Fruit fly (Drosophila melanogaster): ENCODE results near the gene amx.

amx gene

DNA sequence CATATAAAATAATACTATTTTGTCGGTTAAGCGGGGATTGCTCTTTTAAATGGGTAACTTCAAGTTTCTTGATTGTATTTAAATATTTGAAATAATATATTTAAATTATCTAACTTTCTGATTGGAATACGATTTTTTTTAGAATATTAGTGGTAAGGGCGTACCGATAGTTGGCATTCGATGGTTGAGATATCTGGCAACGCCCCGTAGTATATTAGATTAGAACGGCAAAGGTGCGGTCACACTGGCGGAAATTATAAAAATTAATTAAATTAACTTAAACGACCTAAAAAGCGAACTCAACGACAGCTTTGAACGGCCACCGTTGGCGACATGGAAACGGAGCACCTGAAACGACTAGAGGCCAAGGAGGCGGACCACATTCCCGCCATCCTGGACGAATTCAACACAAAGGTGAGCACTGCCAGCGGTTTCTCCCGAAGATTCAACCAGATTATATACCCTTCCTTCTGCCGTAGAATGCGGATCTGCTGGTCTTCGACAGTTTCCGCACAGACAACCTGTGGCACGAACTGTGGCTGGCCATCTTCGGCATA lies 8.9 kb upstream of the amx start, which contains the start of gene ric8a (continued):
- TF ChIP-seq CG31388 (GFP tag; optimal IDR thresholded peaks at IDR 0.05) (no peak), MBD-R2 (GFP tag; IDR thresholded peaks at IDR 0.05) (peak; percentile 79), croc (GFP tag; conservative IDR thresholded peaks at IDR 0.05) (no peak), CG11560 (tag; IDR thresholded peaks at IDR 0.05) (no peak), Bgb (GFP tag; IDR thresholded peaks at IDR 0.05; ENCODE audit: partially characterized antibody) (peak; percentile 81), knrl (GFP tag; IDR thresholded peaks at IDR 0.05; ENCODE audit: partially characterized antibody) (peak; percentile 85), gcm (GFP tag; optimal IDR thresholded peaks at IDR 0.05) (no peak), CG11247 (GFP tag; IDR thresholded peaks at IDR 0.05) (no peak), CG2199 (GFP tag; IDR thresholded peaks at IDR 0.05) (no peak), tgo (GFP tag; IDR thresholded peaks at IDR 0.05) (no peak), ac (GFP tag; optimal IDR thresholded peaks at IDR 0.05) (no peak), Hr39 (optimal IDR thresholded peaks at IDR 0.05) (no peak), Hsf (GFP tag; optimal IDR thresholded peaks at IDR 0.05) (no peak), cwo (GFP tag; optimal IDR thresholded peaks at IDR 0.05) (no peak), tx (GFP tag; optimal IDR thresholded peaks at IDR 0.05) (no peak), Doc2 (GFP tag; IDR thresholded peaks at IDR 0.05) (no peak), CG7786 (GFP tag; optimal IDR thresholded peaks at IDR 0.05) (no peak), klu (GFP tag; IDR thresholded peaks at IDR 0.05) (no peak), cato (GFP tag; optimal IDR thresholded peaks at IDR 0.05; ENCODE audit: borderline replicate concordance) (no peak), CG7372 (GFP tag; IDR thresholded peaks at IDR 0.05) (no peak), nerfin-1 (tag; optimal IDR thresholded peaks at IDR 0.05) (no peak), pan (optimal IDR thresholded peaks at IDR 0.05) (no peak), pan (GFP tag; optimal IDR thresholded peaks at IDR 0.05 in 1 of 2, IDR thresholded peaks at IDR 0.05 in 1 of 2) (no peak), Poxn (GFP tag; IDR thresholded peaks at IDR 0.05) (no peak), CG7963 (GFP tag; IDR thresholded peaks at IDR 0.05; ENCODE audit: partially characterized antibody) (peak; percentile 51; the same call in 1 of the 3 replicates), inv (GFP tag; IDR thresholded peaks at IDR 0.05; ENCODE audit: partially characterized antibody) (peak; percentile 76), kni (GFP tag; optimal IDR thresholded peaks at IDR 0.05) (no peak), fd96Cb (tag; optimal IDR thresholded peaks at IDR 0.05) (no peak), CG42726 (GFP tag; IDR thresholded peaks at IDR 0.05; ENCODE audit: partially characterized antibody) (peak; percentile 86), CrebB (tag; optimal IDR thresholded peaks at IDR 0.05) (no peak), az2 (GFP tag; optimal IDR thresholded peaks at IDR 0.05) (no peak), HHEX (GFP tag; optimal IDR thresholded peaks at IDR 0.05) (no peak), eyg (GFP tag; optimal IDR thresholded peaks at IDR 0.05) (no peak), bsh (GFP tag; optimal IDR thresholded peaks at IDR 0.05) (no peak), CG5953 (GFP tag; IDR thresholded peaks at IDR 0.05) (no peak), CG4282 (GFP tag; optimal IDR thresholded peaks at IDR 0.05) (no peak), sens-2 (GFP tag; IDR thresholded peaks at IDR 0.05) (no peak), Dip3 (GFP tag; optimal IDR thresholded peaks at IDR 0.05) (no peak), CG2875 (GFP tag; optimal IDR thresholded peaks at IDR 0.05) (no peak), Max (GFP tag; optimal IDR thresholded peaks at IDR 0.05) (no peak), Sox100B (GFP tag; optimal IDR thresholded peaks at IDR 0.05) (no peak), D19B (GFP tag; optimal IDR thresholded peaks at IDR 0.05) (no peak), Ada2b (GFP tag; IDR thresholded peaks at IDR 0.05) (no peak), Stat92E (GFP tag; optimal IDR thresholded peaks at IDR 0.05) (no peak), CG3163 (GFP tag; optimal IDR thresholded peaks at IDR 0.05) (no peak), chinmo (GFP tag; IDR thresholded peaks at IDR 0.05; ENCODE audit: partially characterized antibody) (0 out of 4 replicates have a peak, but pooled peaks have one; percentile 49), oc (tag; optimal IDR thresholded peaks at IDR 0.05) (no peak), CG15479 (GFP tag; optimal IDR thresholded peaks at IDR 0.05) (no peak), ab (GFP tag; optimal IDR thresholded peaks at IDR 0.05) (no peak), nom (GFP tag; optimal IDR thresholded peaks at IDR 0.05) (no peak), ro (GFP tag; IDR thresholded peaks at IDR 0.05) (no peak)

Measured in whole organism, embryonic.